Worm (Caenorhabditis elegans): ENCODE results near the gene ZK328.6.

ce11 chrIII:6073673-6074331 lies 43.4 kb upstream of the ZK328.6 start:
- TF ChIP-seq elt-1 (tag; optimal IDR thresholded peaks at IDR 0.05) (no peak), lin-39 (tag; optimal IDR thresholded peaks at IDR 0.05) (no peak), unc-62 (GFP tag; optimal IDR thresholded peaks at IDR 0.05) (no peak), peb-1 (tag; optimal IDR thresholded peaks at IDR 0.05) (no peak), nhr-21 (tag; optimal IDR thresholded peaks at IDR 0.05) (no peak), aly-2 (tag; optimal IDR thresholded peaks at IDR 0.05) (no peak), elt-3 (tag; optimal IDR thresholded peaks at IDR 0.05) (no peak), alr-1 (tag; optimal IDR thresholded peaks at IDR 0.05) (no peak), nhr-11 (tag; optimal IDR thresholded peaks at IDR 0.05) (no peak), ceh-82 (tag; optimal IDR thresholded peaks at IDR 0.05) (no peak), F13H6.1 (tag; optimal IDR thresholded peaks at IDR 0.05) (no peak)

All from whole organism, L2 larva.